Fruit fly (Drosophila melanogaster): ENCODE results near the gene CG9609.

DNA sequence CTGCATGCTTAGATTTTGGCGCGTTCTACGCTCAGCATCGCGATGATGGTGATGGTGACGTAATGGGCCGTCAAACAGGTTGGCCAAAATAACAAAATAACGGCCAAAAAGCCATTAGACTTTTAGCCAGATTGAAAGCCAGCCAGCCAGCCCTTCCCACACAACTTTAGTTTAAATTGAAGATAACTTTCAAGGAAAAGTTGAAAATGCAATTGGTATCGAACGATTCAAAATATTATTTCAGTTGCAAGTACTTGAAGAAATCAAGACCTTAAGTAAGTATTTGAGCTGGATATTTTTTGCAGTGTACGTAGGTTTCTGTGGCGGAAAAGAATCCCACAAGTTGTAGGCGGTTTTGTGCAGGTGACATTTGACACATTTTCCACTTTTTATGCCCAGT is 5.8 kb downstream of the CG9609 start:
- TF ChIP-seq EcR (GFP tag; optimal IDR thresholded peaks at IDR 0.05) (no peak), psq (optimal IDR thresholded peaks at IDR 0.05) (no peak), usp (GFP tag; optimal IDR thresholded peaks at IDR 0.05) (no peak), CG8478 (optimal IDR thresholded peaks at IDR 0.05) (no peak), pan (optimal IDR thresholded peaks at IDR 0.05) (no peak), Dll (optimal IDR thresholded peaks at IDR 0.05) (no peak)

Data from whole organism.